Comparison of ENCODE assay signal across 1 fruit fly cellular context in genomic region chr2L:18919474-18919873, dm6.
TF ChIP-seq lines count a peak whose summit lies in the region.

No protein-coding gene starts in this region.

TF ChIP-seq in whole organism, embryonic, 481 proteins besides CTCF, POLR2A, EP300 and RAD21 (continued from another document):
- peak; percentile 18 for TF ChIP-seq trem (tag; optimal IDR thresholded peaks at IDR 0.05; lab: Kevin White, UChicago)
- peak; percentile 16 for TF ChIP-seq nerfin-1 (tag; optimal IDR thresholded peaks at IDR 0.05; lab: Kevin White, UChicago)
- peak; percentile 33 for TF ChIP-seq CG7839 (tag; optimal IDR thresholded peaks at IDR 0.05; lab: Kevin White, UChicago)
- TF ChIP-seq Gsc (GFP tag; IDR thresholded peaks at IDR 0.05; lab: Robert Waterston, UW) = no peak
- TF ChIP-seq tap (tag; optimal IDR thresholded peaks at IDR 0.05; lab: Kevin White, UChicago) = peak; percentile 24
